Worm (Caenorhabditis elegans) whole organism, late embryonic: ENCODE results near the gene F31F6.3.

Experiments used
- C08G9.2 ChIP-seq: sonication (generic microtip); optimal IDR thresholded peaks from 2 replicates; lab custom pipeline; 2016; ENCODE audit warnings: mild to moderate bottlenecking, missing genetic modification characterization, moderate library complexity, missing compliant biosample characterization
- C38D4.7 ChIP-seq: fragments of 200-800 bp; sonication (Bioruptor generic); optimal IDR thresholded peaks from 2 replicates; lab custom pipeline; 2018; ENCODE audit warnings: mild to moderate bottlenecking, missing genetic modification characterization, moderate library complexity, missing compliant biosample characterization
- F13H6.1 ChIP-seq: sonication (generic microtip); optimal IDR thresholded peaks from 2 replicates; lab custom pipeline; 2016; ENCODE audit warnings: missing genetic modification characterization, missing compliant biosample characterization
- K02D7.2 ChIP-seq: sonication (generic microtip); optimal IDR thresholded peaks from 2 replicates; lab custom pipeline; 2017; ENCODE audit warnings: mild to moderate bottlenecking, missing genetic modification characterization, missing compliant biosample characterization
- K09A11.1 ChIP-seq: sonication (generic microtip); optimal IDR thresholded peaks from 2 replicates; lab custom pipeline; 2017; ENCODE audit warnings: antibody characterized with exemption, mild to moderate bottlenecking, missing genetic modification characterization, missing compliant biosample characterization; ENCODE audit not compliant: insufficient read depth
- T23F11.4 ChIP-seq: fragments of 200-800 bp; sonication (Bioruptor generic); optimal IDR thresholded peaks from 2 replicates; lab custom pipeline; 2018; ENCODE audit warnings: mild to moderate bottlenecking, missing genetic modification characterization, missing compliant biosample characterization
- Y22D7AL.16 ChIP-seq: sonication (generic microtip); optimal IDR thresholded peaks from 2 replicates; lab custom pipeline; 2016; ENCODE audit warnings: missing genetic modification characterization, missing compliant biosample characterization
- ahr-1 ChIP-seq: sonication (generic microtip); optimal IDR thresholded peaks from 2 replicates; lab custom pipeline; 2016; ENCODE audit warnings: missing genetic modification characterization, missing compliant biosample characterization
- ceh-2 ChIP-seq: sonication (generic microtip); optimal IDR thresholded peaks from 2 replicates; lab custom pipeline; 2016; ENCODE audit warnings: missing genotype, missing genetic modification characterization, missing compliant biosample characterization
- ceh-24 ChIP-seq: sonication (generic microtip); optimal IDR thresholded peaks from 2 replicates; lab custom pipeline; 2016; ENCODE audit warnings: mild to moderate bottlenecking, missing genetic modification characterization, missing compliant biosample characterization
- ceh-30 ChIP-seq: fragments of 150-350 bp; optimal IDR thresholded peaks from 2 replicates; lab custom pipeline; 2014; ENCODE audit warnings: missing biosample characterization, missing genetic modification characterization
- ceh-31 ChIP-seq: sonication (generic microtip); optimal IDR thresholded peaks from 2 replicates; lab custom pipeline; 2016; ENCODE audit warnings: missing genetic modification characterization, missing compliant biosample characterization
- ceh-48 ChIP-seq: sonication (generic microtip); optimal IDR thresholded peaks from 2 replicates; lab custom pipeline; 2016; ENCODE audit warnings: missing genetic modification characterization, inconsistent platforms, missing compliant biosample characterization
- ceh-9 ChIP-seq: sonication (generic microtip); optimal IDR thresholded peaks from 2 replicates; lab custom pipeline; 2016; ENCODE audit warnings: mild to moderate bottlenecking, missing genetic modification characterization, inconsistent platforms, missing compliant biosample characterization
- che-1 ChIP-seq: sonication (generic microtip); optimal IDR thresholded peaks from 2 replicates; lab custom pipeline; 2016; ENCODE audit warnings: mild to moderate bottlenecking, missing genetic modification characterization, missing compliant biosample characterization
- dmd-4 ChIP-seq: sonication (generic microtip); optimal IDR thresholded peaks from 2 replicates; lab custom pipeline; 2016; ENCODE audit warnings: borderline replicate concordance, missing genetic modification characterization, missing compliant biosample characterization
- elt-2 ChIP-seq: sonication (generic microtip); optimal IDR thresholded peaks from 2 replicates; lab custom pipeline; 2016; ENCODE audit warnings: missing genetic modification reagents, missing genetic modification characterization, missing compliant biosample characterization
- elt-4 ChIP-seq: sonication (generic microtip); optimal IDR thresholded peaks from 2 replicates; lab custom pipeline; 2016; ENCODE audit warnings: missing genetic modification characterization, missing compliant biosample characterization
- fax-1 ChIP-seq: sonication (generic microtip); optimal IDR thresholded peaks from 2 replicates; lab custom pipeline; 2016; ENCODE audit warnings: missing genotype, missing genetic modification characterization, missing compliant biosample characterization
- fkh-10 ChIP-seq: fragments of 150-350 bp; optimal IDR thresholded peaks from 2 replicates; lab custom pipeline; 2014; ENCODE audit warnings: missing biosample characterization, missing genetic modification reagents, missing genetic modification characterization
- fkh-6 ChIP-seq: sonication (generic microtip); optimal IDR thresholded peaks from 2 replicates; lab custom pipeline; 2016; ENCODE audit warnings: missing genetic modification characterization, missing compliant biosample characterization
- gmeb-2 ChIP-seq: sonication (generic microtip); optimal IDR thresholded peaks from 2 replicates; lab custom pipeline; 2016; ENCODE audit warnings: missing genetic modification characterization, inconsistent platforms, missing compliant biosample characterization
- hlh-13 ChIP-seq: fragments of 200-800 bp; sonication (Bioruptor generic); optimal IDR thresholded peaks from 2 replicates; lab custom pipeline; 2018; ENCODE audit warnings: mild to moderate bottlenecking, missing genetic modification characterization, missing compliant biosample characterization
- hlh-15 ChIP-seq: sonication (generic microtip); optimal IDR thresholded peaks from 2 replicates; lab custom pipeline; 2016; ENCODE audit warnings: missing genetic modification characterization, missing compliant biosample characterization
- hlh-30 ChIP-seq: sonication (generic microtip); optimal IDR thresholded peaks from 2 replicates; lab custom pipeline; 2017; ENCODE audit warnings: antibody characterized with exemption, missing genetic modification characterization, missing compliant biosample characterization; ENCODE audit not compliant: insufficient read depth
- hlh-6 ChIP-seq: sonication (generic microtip); optimal IDR thresholded peaks from 2 replicates; lab custom pipeline; 2016; ENCODE audit warnings: missing genotype, missing genetic modification characterization, missing compliant biosample characterization
- hlh-8 ChIP-seq: sonication (generic microtip); optimal IDR thresholded peaks from 2 replicates; lab custom pipeline; 2016; ENCODE audit warnings: missing genotype, missing genetic modification characterization, missing compliant biosample characterization
- lim-6 ChIP-seq: sonication (generic microtip); optimal IDR thresholded peaks from 2 replicates; lab custom pipeline; 2016; ENCODE audit warnings: missing genetic modification characterization, missing compliant biosample characterization
- lin-11 ChIP-seq: fragments of 200-800 bp; sonication (Bioruptor generic); optimal IDR thresholded peaks from 2 replicates; lab custom pipeline; 2018; ENCODE audit warnings: mild to moderate bottlenecking, missing genetic modification characterization, missing compliant biosample characterization
- mec-3 ChIP-seq: sonication (generic microtip); optimal IDR thresholded peaks from 2 replicates; lab custom pipeline; 2016; ENCODE audit warnings: borderline replicate concordance, missing genetic modification characterization, missing compliant biosample characterization
- nfya-1 ChIP-seq: sonication (generic microtip); optimal IDR thresholded peaks from 2 replicates; lab custom pipeline; 2017; ENCODE audit warnings: missing genetic modification characterization, mild to moderate bottlenecking, missing compliant biosample characterization, antibody characterized with exemption, moderate library complexity
- nhr-11 ChIP-seq: fragments of 150-350 bp; optimal IDR thresholded peaks from 2 replicates; lab custom pipeline; 2014; ENCODE audit warnings: missing biosample characterization, missing genetic modification characterization
- npax-4 ChIP-seq: sonication (generic microtip); optimal IDR thresholded peaks from 2 replicates; lab custom pipeline; 2016; ENCODE audit warnings: missing genetic modification characterization, missing compliant biosample characterization
- pag-3 ChIP-seq: sonication (generic microtip); optimal IDR thresholded peaks from 2 replicates; lab custom pipeline; 2016; ENCODE audit warnings: missing compliant biosample characterization, missing genetic modification characterization, borderline replicate concordance
- pat-9 ChIP-seq: fragments of 200-800 bp; sonication (Bioruptor generic); optimal IDR thresholded peaks from 2 replicates; lab custom pipeline; 2018; ENCODE audit warnings: mild to moderate bottlenecking, missing genetic modification characterization, moderate library complexity, missing compliant biosample characterization
- pax-1 ChIP-seq: fragments of 150-350 bp; optimal IDR thresholded peaks from 2 replicates; lab custom pipeline; 2014; ENCODE audit warnings: missing biosample characterization, missing genetic modification characterization
- pha-2 ChIP-seq: sonication (generic microtip); optimal IDR thresholded peaks from 2 replicates; lab custom pipeline; 2017; ENCODE audit warnings: mild to moderate bottlenecking, missing genetic modification characterization, missing compliant biosample characterization
- pha-4 ChIP-seq: fragments of 150-350 bp; optimal IDR thresholded peaks from 2 replicates; lab custom pipeline; 2018; ENCODE audit warnings: missing biosample characterization, missing genetic modification reagents, missing genetic modification characterization
- pqm-1 ChIP-seq: sonication (generic microtip); optimal IDR thresholded peaks from 2 replicates; lab custom pipeline; 2016; ENCODE audit warnings: missing genetic modification characterization, missing compliant biosample characterization
- rnt-1 ChIP-seq: sonication (generic microtip); optimal IDR thresholded peaks from 2 replicates; lab custom pipeline; 2016; ENCODE audit warnings: missing genetic modification characterization, missing compliant biosample characterization
- sdc-2 ChIP-seq: sonication (generic microtip); optimal IDR thresholded peaks from 2 replicates; lab custom pipeline; 2016; ENCODE audit warnings: missing genotype, missing genetic modification characterization, missing compliant biosample characterization
- sox-2 ChIP-seq: fragments of 200-800 bp; sonication (Bioruptor generic); IDR thresholded peaks from 2 replicates; pipeline ENCODE4 v1.3.6; 2022; ENCODE audit warnings: missing genetic modification reagents, missing genetic modification characterization, missing compliant biosample characterization
- sox-4 ChIP-seq: sonication (generic microtip); optimal IDR thresholded peaks from 2 replicates; lab custom pipeline; 2017; ENCODE audit warnings: mild to moderate bottlenecking, missing genetic modification characterization, inconsistent platforms, missing compliant biosample characterization
- tbx-2 ChIP-seq: sonication (generic microtip); optimal IDR thresholded peaks from 2 replicates; lab custom pipeline; 2016; ENCODE audit warnings: missing genetic modification characterization, missing compliant biosample characterization
- unc-3 ChIP-seq, 2 experiments: fragments of 200-800 bp in 1 of 2; sonication (Bioruptor generic) in 1 of 2; sonication (generic microtip) in 1 of 2; conservative IDR thresholded peaks in 1 of 2; optimal IDR thresholded peaks in 1 of 2; 2 replicates each; pipeline versions ENCODE4 v1.3.6 to Lab custom; 2016 to 2022; ENCODE audit warnings: missing compliant biosample characterization in 2 of 2, missing genetic modification characterization in 2 of 2, missing genetic modification reagents in 1 of 2
- unc-42 ChIP-seq: sonication (generic microtip); optimal IDR thresholded peaks from 2 replicates; lab custom pipeline; 2016; ENCODE audit warnings: missing genotype, missing genetic modification characterization, missing compliant biosample characterization
- unc-55 ChIP-seq: sonication (generic microtip); optimal IDR thresholded peaks from 2 replicates; lab custom pipeline; 2017; ENCODE audit warnings: missing biosample characterization, missing genetic modification reagents, missing genetic modification characterization
- zip-5 ChIP-seq: sonication (generic microtip); optimal IDR thresholded peaks from 2 replicates; lab custom pipeline; 2016; ENCODE audit warnings: missing genetic modification characterization, missing compliant biosample characterization

F31F6.3 gene

ce11 chrX:14842846-14843369 is 29.8 kb downstream of the F31F6.3 start:
- no peak for TF ChIP-seq nhr-11
- no peak for TF ChIP-seq gmeb-2 (tag; lab: Kevin White, UChicago)
- TF ChIP-seq pha-4 (tag; lab: Kevin White, UChicago) = no peak
- no peak for TF ChIP-seq fkh-10 (GFP tag; lab: Kevin White, UChicago)
- TF ChIP-seq T23F11.4 (GFP tag; lab: Kevin White, UChicago) = no peak
- no peak for TF ChIP-seq sdc-2
- TF ChIP-seq sox-2 (GFP tag; lab: Robert Waterston, UW) = no peak
- no peak for TF ChIP-seq C08G9.2 (tag; lab: Kevin White, UChicago)
- no peak for TF ChIP-seq ceh-31 (tag; lab: Kevin White, UChicago)
- no peak for TF ChIP-seq fax-1
- TF ChIP-seq hlh-30 (tag; lab: Kevin White, UChicago) = no peak
- TF ChIP-seq pag-3 (tag; lab: Kevin White, UChicago) = no peak
- no peak for TF ChIP-seq unc-55
- TF ChIP-seq, all 69 proteins: peak for 0

- peak; percentile 23 for TF ChIP-seq ceh-2
- TF ChIP-seq che-1 (tag; lab: Kevin White, UChicago) = no peak
- TF ChIP-seq rnt-1 = peak; percentile 74
- no peak for TF ChIP-seq ceh-48 (tag; lab: Kevin White, UChicago)
- no peak for TF ChIP-seq K09A11.1
- TF ChIP-seq ceh-9 (tag; lab: Kevin White, UChicago) = no peak
- no peak for TF ChIP-seq K02D7.2 (tag; lab: Kevin White, UChicago)
- no peak for TF ChIP-seq nhr-11
- no peak for TF ChIP-seq unc-3 (GFP tag; conservative IDR thresholded peaks at IDR 0.05; lab: Robert Waterston, UW)
- peak; percentile 14 for TF ChIP-seq unc-3 (tag; optimal IDR thresholded peaks at IDR 0.05; lab: Kevin White, UChicago)
- TF ChIP-seq ceh-24 (tag; lab: Kevin White, UChicago) = no peak
- TF ChIP-seq pax-1 (tag; lab: Kevin White, UChicago) = no peak
- no peak for TF ChIP-seq npax-4 (tag; lab: Kevin White, UChicago)
- TF ChIP-seq elt-4 (tag; lab: Kevin White, UChicago) = no peak
- TF ChIP-seq F13H6.1 (tag; lab: Kevin White, UChicago) = peak; percentile 14
- no peak for TF ChIP-seq hlh-13 (GFP tag; lab: Kevin White, UChicago)
- no peak for TF ChIP-seq zip-5
- peak; percentile 41 for TF ChIP-seq lim-6 (tag; lab: Kevin White, UChicago)
- TF ChIP-seq C08G9.2 (tag; lab: Kevin White, UChicago) = peak; percentile 46
- no peak for TF ChIP-seq lin-11 (tag; lab: Kevin White, UChicago)
- TF ChIP-seq Y22D7AL.16 (tag; lab: Kevin White, UChicago) = no peak
- no peak for TF ChIP-seq T23F11.4 (GFP tag; lab: Kevin White, UChicago)
- no peak for TF ChIP-seq hlh-6
- no peak for TF ChIP-seq pat-9 (tag; lab: Kevin White, UChicago)
- TF ChIP-seq ahr-1 (tag; lab: Kevin White, UChicago) = no peak
- TF ChIP-seq sox-2 (GFP tag; lab: Robert Waterston, UW) = no peak
- peak; percentile 79 for TF ChIP-seq sdc-2
- TF ChIP-seq unc-55 = peak; percentile 41
- no peak for TF ChIP-seq fkh-10 (GFP tag; lab: Kevin White, UChicago)
- TF ChIP-seq hlh-30 (tag; lab: Kevin White, UChicago) = peak; percentile 82
- TF ChIP-seq nfya-1 (tag; lab: Kevin White, UChicago) = peak; percentile 90
- no peak for TF ChIP-seq sox-4
- TF ChIP-seq unc-42 = peak; percentile 93
- TF ChIP-seq elt-2 (tag; lab: Kevin White, UChicago) = peak; percentile 64
- no peak for TF ChIP-seq fax-1
- no peak for TF ChIP-seq pqm-1
- no peak for TF ChIP-seq C38D4.7 (GFP tag; lab: Kevin White, UChicago)
- no peak for TF ChIP-seq hlh-15 (tag; lab: Kevin White, UChicago)
- peak; percentile 21 for TF ChIP-seq fkh-6 (tag; lab: Kevin White, UChicago)
- TF ChIP-seq ceh-30 (tag; lab: Kevin White, UChicago) = no peak
- TF ChIP-seq pha-2 = peak; percentile 46
- peak; percentile 91 for TF ChIP-seq tbx-2 (tag; lab: Kevin White, UChicago)
- no peak for TF ChIP-seq mec-3 (tag; lab: Kevin White, UChicago)
- TF ChIP-seq pha-4 (tag; lab: Kevin White, UChicago) = no peak
- TF ChIP-seq hlh-8 = peak; percentile 43
- peak; percentile 29 for TF ChIP-seq dmd-4 (tag; lab: Kevin White, UChicago)
These were observed 31.6 kb downstream of the F31F6.3 start for ce11 chrX:14841030-14841429.
